Fruit fly (Drosophila melanogaster) S2 (cell line): ENCODE data around the gene Hydr2.

Experiments
- CG8478 ChIP-seq: fragments of >200 bp; optimal IDR thresholded peaks from 2 replicates; lab custom pipeline; 2018
- CTCF ChIP-seq, 2 experiments: fragments of >200 bp; optimal IDR thresholded peaks; 2 replicates each; lab custom pipeline; 2018

The Hydr2 gene

dm6 chr2L:3170949-3171579, 7.6 kb downstream of the Hydr2 start, which contains the start of gene CG44002:
CG44002 (minus strand) TSS chr2L:3171092.
- no peak for TF ChIP-seq CTCF (optimal IDR thresholded peaks at IDR 0.05; lab: Kevin White, UChicago)
- TF ChIP-seq CG8478 (lab: Kevin White, UChicago): no peak

- TF ChIP-seq CG8478 (lab: Kevin White, UChicago) (no peak), CTCF (optimal IDR thresholded peaks at IDR 0.05; lab: Kevin White, UChicago) (no peak)
Measured at dm6 chr2L:3172745-3173271, 9.4 kb downstream of the Hydr2 start.

- TF ChIP-seq CG8478 (lab: Kevin White, UChicago): no peak
Measured at dm6 chr2L:3173740-3174139, 10.3 kb downstream of the Hydr2 start, which contains the start of the genes CG31698 and CG15404. CG31698 (minus strand) TSS chr2L:3173840. CG15404 (plus strand) TSS chr2L:3173972.

- TF ChIP-seq CTCF (optimal IDR thresholded peaks at IDR 0.05; lab: Kevin White, UChicago) (peak; percentile 63 to 65), CG8478 (lab: Kevin White, UChicago) (no peak)
Measured at dm6 chr2L:3179654-3180053, 16.2 kb downstream of the Hydr2 start.

dm6 chr2L:3183205-3183604, 19.8 kb downstream of the Hydr2 start:
- TF ChIP-seq CTCF (optimal IDR thresholded peaks at IDR 0.05; lab: Kevin White, UChicago): peak; percentile 81 to 86
- TF ChIP-seq CG8478 (lab: Kevin White, UChicago): no peak

dm6 chr2L:3188875-3189274, 25.4 kb downstream of the Hydr2 start:
- TF ChIP-seq CG8478 (lab: Kevin White, UChicago) (no peak), CTCF (optimal IDR thresholded peaks at IDR 0.05; lab: Kevin White, UChicago) (no peak)

dm6 chr2L:3199556-3199955, 36.1 kb downstream of the Hydr2 start:
- TF ChIP-seq CG8478 (lab: Kevin White, UChicago) (no peak), CTCF (optimal IDR thresholded peaks at IDR 0.05; lab: Kevin White, UChicago) (no peak)

dm6 chr2L:3200396-3200795, 37.0 kb downstream of the Hydr2 start, which contains the start of gene CG34393:
CG34393 (minus strand) TSS chr2L:3200496.
- TF ChIP-seq CTCF (optimal IDR thresholded peaks at IDR 0.05; lab: Kevin White, UChicago): no peak
- no peak for TF ChIP-seq CG8478 (lab: Kevin White, UChicago)
